Worm (Caenorhabditis elegans): ENCODE measurements around the gene exos-8.

exos-8 gene

ce11 chrII:6742614-6743013 lies 1.1 kb downstream of the exos-8 start, which contains the start of gene F41G3.6:
F41G3.6 (plus strand) TSS chrII:6742914.
- no peak for TF ChIP-seq sea-1 (GFP tag; conservative IDR thresholded peaks at IDR 0.05)
- TF ChIP-seq flt-1 (GFP tag; IDR thresholded peaks at IDR 0.05), result no peak
- no peak for TF ChIP-seq aly-1 (tag; optimal IDR thresholded peaks at IDR 0.05)
- no peak for TF ChIP-seq ets-7 (tag; optimal IDR thresholded peaks at IDR 0.05)
- TF ChIP-seq tbx-37 (GFP tag; conservative IDR thresholded peaks at IDR 0.05), result no peak
- TF ChIP-seq B0310.2 (tag; optimal IDR thresholded peaks at IDR 0.05), result no peak
- no peak for TF ChIP-seq F13C5.2 (tag; optimal IDR thresholded peaks at IDR 0.05)
- TF ChIP-seq ceh-13 (GFP tag; optimal IDR thresholded peaks at IDR 0.05), result no peak

DNA sequence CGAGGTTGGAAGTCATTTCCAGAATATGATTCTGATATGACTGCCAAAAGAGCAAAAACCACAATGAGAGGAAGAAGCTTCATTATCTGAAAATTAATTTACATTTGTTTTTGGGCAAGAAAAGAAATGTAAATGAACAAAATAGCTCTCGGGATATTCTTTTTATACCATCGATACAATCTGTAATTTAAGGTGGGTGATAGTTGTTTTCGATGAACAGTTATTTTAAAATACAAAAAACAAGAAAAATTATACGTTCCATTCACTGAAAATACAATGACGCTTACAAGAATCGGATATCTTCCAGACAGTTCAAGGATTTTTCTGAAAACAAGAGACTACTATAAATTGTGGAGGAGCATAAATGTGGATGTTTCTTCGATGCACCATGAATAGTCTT lies 3.2 kb downstream of the exos-8 start, which contains the start of gene ins-15:
Gene ins-15 (minus strand): TSS at position 101 of the 400 bp plus-strand sequence.
- TF ChIP-seq ets-7 (tag; optimal IDR thresholded peaks at IDR 0.05) (no peak), tra-4 (tag; optimal IDR thresholded peaks at IDR 0.05) (no peak), B0310.2 (tag; optimal IDR thresholded peaks at IDR 0.05) (no peak), tbx-37 (GFP tag; conservative IDR thresholded peaks at IDR 0.05) (no peak), flt-1 (GFP tag; IDR thresholded peaks at IDR 0.05) (no peak), tbx-11 (GFP tag; IDR thresholded peaks at IDR 0.05) (no peak), scrt-1 (GFP tag; IDR thresholded peaks at IDR 0.05) (no peak), F13C5.2 (tag; optimal IDR thresholded peaks at IDR 0.05) (no peak), ceh-36 (tag; optimal IDR thresholded peaks at IDR 0.05) (no peak), ama-1 (optimal IDR thresholded peaks at IDR 0.05) (no peak), ceh-13 (GFP tag; optimal IDR thresholded peaks at IDR 0.05) (no peak), pes-1 (GFP tag; IDR thresholded peaks at IDR 0.05) (no peak), aly-1 (tag; optimal IDR thresholded peaks at IDR 0.05) (no peak), hmbx-1 (tag; optimal IDR thresholded peaks at IDR 0.05) (no peak), hmg-4 (GFP tag; optimal IDR thresholded peaks at IDR 0.05) (no peak), hnd-1 (tag; optimal IDR thresholded peaks at IDR 0.05) (no peak), sea-1 (GFP tag; conservative IDR thresholded peaks at IDR 0.05) (no peak)

DNA sequence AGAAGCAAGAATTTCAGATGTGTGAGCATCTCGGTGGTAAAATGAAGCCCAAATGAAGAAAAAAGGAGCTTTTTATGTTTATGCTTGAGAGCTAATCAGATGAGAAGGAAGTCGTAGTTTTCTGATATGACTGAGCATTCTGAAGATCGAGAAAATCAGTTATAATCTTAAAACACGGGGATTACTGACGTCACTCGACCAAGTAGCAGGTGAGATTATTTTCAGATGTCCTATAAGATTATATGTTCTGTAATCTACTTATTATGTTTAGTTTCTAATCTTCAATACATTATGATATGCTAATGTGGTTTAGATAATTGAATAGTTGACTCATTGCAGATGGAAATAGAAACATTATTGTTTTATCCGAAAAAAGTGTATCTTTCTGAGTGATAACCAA lies 4.3 kb downstream of the exos-8 start, which contains the start of gene ins-14:
Gene ins-14 (minus strand): TSS at position 32 of the 400 bp plus-strand sequence.
- TF ChIP-seq scrt-1 (GFP tag; IDR thresholded peaks at IDR 0.05) (no peak), ama-1 (optimal IDR thresholded peaks at IDR 0.05) (no peak), hnd-1 (tag; optimal IDR thresholded peaks at IDR 0.05) (no peak), ceh-36 (tag; optimal IDR thresholded peaks at IDR 0.05) (no peak), sea-1 (GFP tag; conservative IDR thresholded peaks at IDR 0.05) (no peak), tbx-37 (GFP tag; conservative IDR thresholded peaks at IDR 0.05) (no peak), B0310.2 (tag; optimal IDR thresholded peaks at IDR 0.05) (no peak), aly-1 (tag; optimal IDR thresholded peaks at IDR 0.05) (no peak), ets-7 (tag; optimal IDR thresholded peaks at IDR 0.05) (no peak), tbx-11 (GFP tag; IDR thresholded peaks at IDR 0.05) (no peak), tra-4 (tag; optimal IDR thresholded peaks at IDR 0.05) (no peak), ceh-13 (GFP tag; optimal IDR thresholded peaks at IDR 0.05) (no peak), pes-1 (GFP tag; IDR thresholded peaks at IDR 0.05) (no peak), flt-1 (GFP tag; IDR thresholded peaks at IDR 0.05) (no peak), F13C5.2 (tag; optimal IDR thresholded peaks at IDR 0.05) (no peak), hmbx-1 (tag; optimal IDR thresholded peaks at IDR 0.05) (no peak)

DNA sequence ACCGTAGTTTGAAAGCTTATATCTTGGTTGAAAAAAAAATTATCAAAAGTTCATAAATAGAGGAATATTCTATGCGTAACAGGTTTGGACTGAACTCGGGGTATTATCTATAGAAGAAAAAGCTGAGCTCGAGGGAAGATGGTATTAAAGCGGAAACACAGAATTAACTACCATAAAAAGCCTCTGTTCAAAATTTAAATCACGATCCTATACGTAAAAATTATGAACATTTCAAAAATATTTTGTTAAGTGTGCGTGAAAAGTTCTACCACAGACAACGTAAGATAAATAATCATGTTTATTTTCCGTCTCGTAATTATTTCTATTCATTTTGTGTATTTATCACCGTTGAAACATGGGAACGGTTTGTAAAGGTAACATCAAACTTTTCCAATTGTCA lies 4.9 kb downstream of the exos-8 start, which contains the start of gene F41G3.5:
Gene F41G3.5 (plus strand): TSS at position 301 of the 400 bp plus-strand sequence.
- TF ChIP-seq tbx-37 (GFP tag; conservative IDR thresholded peaks at IDR 0.05), result no peak
- no peak for TF ChIP-seq B0310.2 (tag; optimal IDR thresholded peaks at IDR 0.05)
- TF ChIP-seq hmbx-1 (tag; optimal IDR thresholded peaks at IDR 0.05), result no peak
- TF ChIP-seq aly-1 (tag; optimal IDR thresholded peaks at IDR 0.05), result no peak
- no peak for TF ChIP-seq hnd-1 (tag; optimal IDR thresholded peaks at IDR 0.05)
- TF ChIP-seq ets-7 (tag; optimal IDR thresholded peaks at IDR 0.05), result no peak

ce11 chrII:6749422-6749821 lies 7.9 kb downstream of the exos-8 start, which contains the start of gene F41G3.10:
F41G3.10 (minus strand) TSS chrII:6749522.
- TF ChIP-seq ceh-13 (GFP tag; optimal IDR thresholded peaks at IDR 0.05) (no peak), hmg-4 (GFP tag; optimal IDR thresholded peaks at IDR 0.05) (no peak), ama-1 (optimal IDR thresholded peaks at IDR 0.05) (no peak), tbx-11 (GFP tag; IDR thresholded peaks at IDR 0.05) (no peak), tbx-37 (GFP tag; conservative IDR thresholded peaks at IDR 0.05) (no peak), sea-1 (GFP tag; conservative IDR thresholded peaks at IDR 0.05) (no peak), ceh-36 (tag; optimal IDR thresholded peaks at IDR 0.05) (no peak), B0310.2 (tag; optimal IDR thresholded peaks at IDR 0.05) (no peak)

DNA sequence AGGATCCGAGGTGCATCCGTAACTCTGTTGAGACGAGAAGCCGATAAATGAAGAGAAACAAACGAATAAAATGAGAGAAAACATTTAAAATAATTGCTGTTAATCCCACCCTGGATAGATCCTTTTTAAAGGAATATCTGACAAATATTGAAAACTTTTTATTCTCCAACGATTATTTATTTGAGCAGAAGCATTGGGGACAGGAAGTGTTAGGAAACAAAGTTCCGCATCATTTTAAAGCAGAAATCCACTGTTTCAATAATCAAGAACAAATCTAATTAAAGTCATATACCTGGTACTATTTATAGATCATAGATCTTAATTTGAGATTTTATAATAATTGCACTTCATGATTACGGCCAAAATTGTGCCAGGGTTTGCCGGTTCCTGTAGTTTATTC lies 9.4 kb downstream of the exos-8 start, which contains the start of gene F41G3.20:
Gene F41G3.20 (minus strand): TSS at position 101 of the 400 bp plus-strand sequence.
- no peak for TF ChIP-seq tbx-11 (GFP tag; IDR thresholded peaks at IDR 0.05)
- TF ChIP-seq hmbx-1 (tag; optimal IDR thresholded peaks at IDR 0.05), result no peak
- no peak for TF ChIP-seq ceh-36 (tag; optimal IDR thresholded peaks at IDR 0.05)
- TF ChIP-seq sea-1 (GFP tag; conservative IDR thresholded peaks at IDR 0.05), result no peak
- no peak for TF ChIP-seq ama-1 (optimal IDR thresholded peaks at IDR 0.05)
- TF ChIP-seq F13C5.2 (tag; optimal IDR thresholded peaks at IDR 0.05), result no peak
- TF ChIP-seq ceh-13 (GFP tag; optimal IDR thresholded peaks at IDR 0.05), result no peak
- TF ChIP-seq flt-1 (GFP tag; IDR thresholded peaks at IDR 0.05), result no peak
- no peak for TF ChIP-seq ets-7 (tag; optimal IDR thresholded peaks at IDR 0.05)

DNA sequence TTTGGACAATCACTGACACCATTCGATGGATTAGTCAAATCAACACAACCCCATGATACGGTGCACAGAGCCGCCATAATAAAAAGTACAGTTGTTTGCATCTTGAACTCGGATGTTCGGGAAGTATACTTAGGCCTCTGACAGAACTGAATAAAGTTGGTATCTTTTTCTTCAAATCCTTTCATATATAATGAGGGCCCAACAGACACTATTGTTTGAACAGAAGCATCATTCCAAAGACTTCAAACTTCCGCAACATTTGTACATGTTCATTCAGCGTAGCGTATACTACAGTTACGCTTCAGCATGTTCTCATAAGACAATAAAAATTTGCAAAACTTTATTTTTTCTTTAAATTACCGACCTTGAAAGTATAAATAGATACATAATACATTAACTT lies 10.5 kb downstream of the exos-8 start, which contains the start of gene F41G3.19:
Gene F41G3.19 (minus strand): TSS at position 101 of the 400 bp plus-strand sequence.
- no peak for TF ChIP-seq pes-1 (GFP tag; IDR thresholded peaks at IDR 0.05)
- no peak for TF ChIP-seq tra-4 (tag; optimal IDR thresholded peaks at IDR 0.05)
- TF ChIP-seq hmg-4 (GFP tag; optimal IDR thresholded peaks at IDR 0.05), result no peak
- no peak for TF ChIP-seq tbx-11 (GFP tag; IDR thresholded peaks at IDR 0.05)
- no peak for TF ChIP-seq F13C5.2 (tag; optimal IDR thresholded peaks at IDR 0.05)
- TF ChIP-seq B0310.2 (tag; optimal IDR thresholded peaks at IDR 0.05), result no peak

DNA sequence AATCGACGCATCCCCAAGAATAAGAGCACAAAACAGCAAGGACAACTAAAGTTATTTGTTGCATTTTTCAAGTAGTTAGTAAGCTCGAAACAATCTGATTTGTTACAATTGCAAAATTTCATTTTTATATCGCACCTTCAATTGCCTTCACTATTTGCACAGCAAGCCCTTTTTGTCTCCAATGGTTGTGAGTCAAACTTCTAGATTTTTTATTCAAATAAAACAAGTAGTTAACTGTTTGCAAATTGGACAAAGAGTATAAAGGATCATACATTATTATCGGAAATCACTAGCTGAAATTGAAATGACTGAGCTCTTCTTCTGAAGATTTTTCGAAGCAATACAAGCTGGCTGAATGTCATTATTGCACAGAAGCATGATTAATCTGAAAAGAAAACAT lies 11.4 kb downstream of the exos-8 start, which contains the start of gene F41G3.21:
Gene F41G3.21 (minus strand): TSS at position 101 of the 400 bp plus-strand sequence.
- TF ChIP-seq scrt-1 (GFP tag; IDR thresholded peaks at IDR 0.05), result no peak
- no peak for TF ChIP-seq sea-1 (GFP tag; conservative IDR thresholded peaks at IDR 0.05)
- no peak for TF ChIP-seq ama-1 (optimal IDR thresholded peaks at IDR 0.05)
- TF ChIP-seq ets-7 (tag; optimal IDR thresholded peaks at IDR 0.05), result no peak
- TF ChIP-seq pes-1 (GFP tag; IDR thresholded peaks at IDR 0.05), result no peak
- no peak for TF ChIP-seq B0310.2 (tag; optimal IDR thresholded peaks at IDR 0.05)
- no peak for TF ChIP-seq tbx-11 (GFP tag; IDR thresholded peaks at IDR 0.05)
- TF ChIP-seq hmg-4 (GFP tag; optimal IDR thresholded peaks at IDR 0.05), result no peak
- no peak for TF ChIP-seq tbx-37 (GFP tag; conservative IDR thresholded peaks at IDR 0.05)
- no peak for TF ChIP-seq hnd-1 (tag; optimal IDR thresholded peaks at IDR 0.05)
- TF ChIP-seq flt-1 (GFP tag; IDR thresholded peaks at IDR 0.05), result no peak
- no peak for TF ChIP-seq ceh-13 (GFP tag; optimal IDR thresholded peaks at IDR 0.05)
- no peak for TF ChIP-seq F13C5.2 (tag; optimal IDR thresholded peaks at IDR 0.05)
- no peak for TF ChIP-seq tra-4 (tag; optimal IDR thresholded peaks at IDR 0.05)
- TF ChIP-seq hmbx-1 (tag; optimal IDR thresholded peaks at IDR 0.05), result no peak
- no peak for TF ChIP-seq aly-1 (tag; optimal IDR thresholded peaks at IDR 0.05)
- no peak for TF ChIP-seq ceh-36 (tag; optimal IDR thresholded peaks at IDR 0.05)

Measured in whole organism, early embryonic.